Fruit fly (Drosophila melanogaster) whole organism, embryonic: ENCODE results near the gene nst.

ENCODE experiments used
- Bdp1 ChIP-seq: fragments of 200-800 bp; sonication (Bioruptor generic); optimal IDR thresholded peaks from 3 replicates; lab custom pipeline; 2016; ENCODE audit warnings: missing biosample characterization, missing genetic modification characterization
- CG10267 ChIP-seq: fragments of 200-800 bp; sonication (Bioruptor generic); optimal IDR thresholded peaks from 2 replicates; lab custom pipeline; 2018; ENCODE audit warnings: missing biosample characterization, mild to moderate bottlenecking, missing genetic modification characterization, moderate library complexity
- CG10366 ChIP-seq: fragments of 200-800 bp; sonication (Bioruptor generic); IDR thresholded peaks from 2 replicates; pipeline ENCODE4 v1.3.6; 2022; ENCODE audit warnings: missing biosample characterization, missing genetic modification characterization
- CG1233 ChIP-seq: fragments of 200-800 bp; sonication (Bioruptor generic); optimal IDR thresholded peaks from 4 replicates; lab custom pipeline; 2018; ENCODE audit warnings: missing biosample characterization, mild to moderate bottlenecking, missing genetic modification characterization
- CG12744 ChIP-seq: fragments of 200-800 bp; sonication (Bioruptor generic); optimal IDR thresholded peaks from 2 replicates; lab custom pipeline; 2016; ENCODE audit warnings: missing biosample characterization, missing genetic modification characterization
- CG13123 ChIP-seq: fragments of 200-800 bp; sonication (Bioruptor generic); optimal IDR thresholded peaks from 2 replicates; lab custom pipeline; 2016; ENCODE audit warnings: missing biosample characterization, missing genetic modification characterization
- CG14710 ChIP-seq: fragments of 200-800 bp; sonication (Bioruptor generic); optimal IDR thresholded peaks from 3 replicates; lab custom pipeline; 2019; ENCODE audit warnings: missing biosample characterization, mild to moderate bottlenecking, missing genetic modification characterization, moderate library complexity
- CG14965 ChIP-seq: fragments of 200-800 bp; sonication (Bioruptor generic); optimal IDR thresholded peaks from 2 replicates; lab custom pipeline; 2016; ENCODE audit warnings: missing biosample characterization, missing genetic modification characterization, borderline replicate concordance
- CG15269 ChIP-seq: fragments of 200-800 bp; sonication (Bioruptor generic); optimal IDR thresholded peaks from 2 replicates; lab custom pipeline; 2018; ENCODE audit warnings: missing biosample characterization, mild to moderate bottlenecking, missing genetic modification characterization, moderate library complexity
- CG1529 ChIP-seq: fragments of 200-800 bp; sonication (Bioruptor generic); optimal IDR thresholded peaks from 3 replicates; lab custom pipeline; 2018; ENCODE audit warnings: missing biosample characterization, missing genetic modification characterization
- CG15601 ChIP-seq: fragments of 200-800 bp; sonication (Bioruptor generic); optimal IDR thresholded peaks from 3 replicates; lab custom pipeline; 2019; ENCODE audit warnings: missing biosample characterization, mild to moderate bottlenecking, missing genetic modification characterization, moderate library complexity
- CG17385 ChIP-seq: fragments of 200-800 bp; sonication (Bioruptor generic); optimal IDR thresholded peaks from 3 replicates; lab custom pipeline; 2018; ENCODE audit warnings: missing biosample characterization, mild to moderate bottlenecking, missing genetic modification characterization
- CG2202 ChIP-seq: fragments of 200-800 bp; sonication (Bioruptor generic); optimal IDR thresholded peaks from 2 replicates; lab custom pipeline; 2018; ENCODE audit warnings: missing biosample characterization, mild to moderate bottlenecking, missing genetic modification characterization
- CG32767 ChIP-seq: fragments of 200-800 bp; sonication (Bioruptor generic); IDR thresholded peaks from 2 replicates; pipeline ENCODE4 v1.3.6; 2022; ENCODE audit warnings: missing biosample characterization, missing genetic modification characterization
- CG33557 ChIP-seq: fragments of 200-800 bp; sonication (Bioruptor generic); optimal IDR thresholded peaks from 2 replicates; lab custom pipeline; 2019; ENCODE audit warnings: missing biosample characterization, mild to moderate bottlenecking, missing genetic modification characterization, moderate library complexity
- CG6765 ChIP-seq: fragments of 200-800 bp; sonication (Bioruptor generic); optimal IDR thresholded peaks from 3 replicates; lab custom pipeline; 2017; ENCODE audit warnings: missing biosample characterization, mild to moderate bottlenecking, missing genetic modification characterization
- CG7357 ChIP-seq: fragments of 200-800 bp; sonication (Bioruptor generic); IDR thresholded peaks from 3 replicates; pipeline ENCODE4 v1.3.6; 2022; ENCODE audit warnings: missing biosample characterization, missing genetic modification characterization
- CG8944 ChIP-seq: fragments of 200-800 bp; sonication (Bioruptor generic); optimal IDR thresholded peaks from 3 replicates; lab custom pipeline; 2016; ENCODE audit warnings: missing biosample characterization, missing genetic modification characterization
- Camta ChIP-seq: fragments of 200-800 bp; sonication (Bioruptor generic); optimal IDR thresholded peaks from 2 replicates; lab custom pipeline; 2016; ENCODE audit warnings: missing biosample characterization, missing genetic modification characterization
- HLH4C ChIP-seq: fragments of 200-800 bp; sonication (Bioruptor generic); IDR thresholded peaks from 3 replicates; pipeline ENCODE4 v1.3.6; 2022; ENCODE audit warnings: missing biosample characterization, missing genetic modification characterization; ENCODE audit not compliant: partially characterized antibody
- HmgD ChIP-seq: fragments of 200-800 bp; sonication (Bioruptor generic); optimal IDR thresholded peaks from 3 replicates; lab custom pipeline; 2016; ENCODE audit warnings: missing biosample characterization, missing genetic modification characterization
- Hr39 ChIP-seq: fragments of >200 bp; optimal IDR thresholded peaks from 2 replicates; lab custom pipeline; 2017
- Hr51 ChIP-seq, 2 experiments: fragments of 200-800 bp; sonication (Bioruptor generic); optimal IDR thresholded peaks; 2 replicates in 1 of 2; 3 replicates in 1 of 2; lab custom pipeline; 2016 to 2018; ENCODE audit warnings: missing biosample characterization in 2 of 2, missing genetic modification characterization in 2 of 2, mild to moderate bottlenecking in 1 of 2, moderate library complexity in 1 of 2
- Hr78 ChIP-seq, 2 experiments: fragments of 200-800 bp in 1 of 2; fragments of >200 bp in 1 of 2; sonication (Bioruptor generic) in 1 of 2; optimal IDR thresholded peaks; 2 replicates each; lab custom pipeline; 2017 to 2019; ENCODE audit warnings: missing biosample characterization in 2 of 2, missing genetic modification characterization in 2 of 2, mild to moderate bottlenecking in 1 of 2, moderate library complexity in 1 of 2
- MTF-1 ChIP-seq: fragments of 200-800 bp; sonication (Bioruptor generic); optimal IDR thresholded peaks from 2 replicates; lab custom pipeline; 2018; ENCODE audit warnings: missing biosample characterization, mild to moderate bottlenecking, missing genetic modification characterization, borderline replicate concordance
- Med ChIP-seq: fragments of 200-800 bp; sonication (Bioruptor generic); peaks from one replicate; lab custom pipeline; 2016; ENCODE audit warnings: missing biosample characterization, missing genetic modification characterization, mild to moderate bottlenecking, inconsistent platforms, moderate library complexity
- Nf-YB ChIP-seq: fragments of 200-800 bp; sonication (Bioruptor generic); optimal IDR thresholded peaks from 3 replicates; lab custom pipeline; 2019; ENCODE audit warnings: missing biosample characterization, mild to moderate bottlenecking, missing genetic modification characterization, moderate library complexity
- Oaz ChIP-seq: fragments of 200-800 bp; sonication (Bioruptor generic); IDR thresholded peaks from 2 replicates; pipeline ENCODE4 v1.3.6; 2022; ENCODE audit warnings: missing biosample characterization, missing genetic modification characterization
- Sox100B ChIP-seq: fragments of 200-800 bp; sonication (Bioruptor generic); optimal IDR thresholded peaks from 3 replicates; lab custom pipeline; 2018; ENCODE audit warnings: missing biosample characterization, mild to moderate bottlenecking, missing genetic modification characterization
- Sry-β ChIP-seq: fragments of 200-800 bp; sonication (Bioruptor generic); optimal IDR thresholded peaks from 2 replicates; lab custom pipeline; 2018; ENCODE audit warnings: missing biosample characterization, mild to moderate bottlenecking, missing genetic modification characterization, moderate library complexity
- Sry-δ ChIP-seq: fragments of 200-800 bp; sonication (Bioruptor generic); optimal IDR thresholded peaks from 2 replicates; lab custom pipeline; 2016; ENCODE audit warnings: missing biosample characterization, missing genetic modification characterization
- bowl ChIP-seq: fragments of 200-800 bp; sonication (Bioruptor generic); IDR thresholded peaks from 2 replicates; pipeline ENCODE4 v1.3.6; 2022; ENCODE audit warnings: missing biosample characterization, missing genetic modification characterization
- btn ChIP-seq: fragments of 200-800 bp; sonication (Bioruptor generic); optimal IDR thresholded peaks from 2 replicates; lab custom pipeline; 2016; ENCODE audit warnings: missing biosample characterization, missing genetic modification characterization
- cato ChIP-seq: fragments of 200-800 bp; sonication (Bioruptor generic); optimal IDR thresholded peaks from 2 replicates; lab custom pipeline; 2016; ENCODE audit warnings: missing biosample characterization, missing genetic modification characterization, borderline replicate concordance
- chn ChIP-seq: fragments of 200-800 bp; sonication (Bioruptor generic); optimal IDR thresholded peaks from 2 replicates; lab custom pipeline; 2016; ENCODE audit warnings: missing biosample characterization, missing genetic modification characterization
- corto ChIP-seq: fragments of 200-800 bp; sonication (Bioruptor generic); optimal IDR thresholded peaks from 2 replicates; lab custom pipeline; 2016; ENCODE audit warnings: missing biosample characterization, mild to moderate bottlenecking, missing genetic modification characterization, moderate library complexity
- danr ChIP-seq: fragments of 200-800 bp; sonication (Bioruptor generic); IDR thresholded peaks from 2 replicates; pipeline ENCODE4 v1.3.6; 2022; ENCODE audit warnings: missing biosample characterization, missing genetic modification characterization
- dysf ChIP-seq: fragments of 200-800 bp; sonication (Bioruptor generic); IDR thresholded peaks from 3 replicates; pipeline ENCODE4 v1.3.6; 2022; ENCODE audit warnings: missing biosample characterization, missing genetic modification characterization
- gfzf ChIP-seq: fragments of 200-800 bp; sonication (Bioruptor generic); optimal IDR thresholded peaks from 2 replicates; lab custom pipeline; 2016; ENCODE audit warnings: missing biosample characterization, mild to moderate bottlenecking, missing genetic modification characterization, moderate library complexity
- grau ChIP-seq: fragments of 200-800 bp; optimal IDR thresholded peaks from 3 replicates; lab custom pipeline; 2019; ENCODE audit warnings: missing biosample characterization, mild to moderate bottlenecking, missing genetic modification characterization, moderate library complexity
- ken ChIP-seq: fragments of 200-800 bp; sonication (Bioruptor generic); IDR thresholded peaks from 3 replicates; pipeline ENCODE4 v1.3.6; 2022; ENCODE audit warnings: missing biosample characterization, missing genetic modification characterization
- lilli ChIP-seq: fragments of 200-800 bp; sonication (Bioruptor generic); optimal IDR thresholded peaks from 3 replicates; lab custom pipeline; 2016; ENCODE audit warnings: missing biosample characterization, missing genetic modification characterization
- nom ChIP-seq: fragments of 200-800 bp; sonication (Bioruptor generic); optimal IDR thresholded peaks from 2 replicates; lab custom pipeline; 2017; ENCODE audit warnings: missing biosample characterization, missing genetic modification characterization, mild to moderate bottlenecking, moderate library complexity, missing genetic modification reagents
- pros ChIP-seq: fragments of 200-800 bp; sonication (Bioruptor generic); optimal IDR thresholded peaks from 3 replicates; lab custom pipeline; 2019; ENCODE audit warnings: missing biosample characterization, mild to moderate bottlenecking, missing genetic modification characterization, moderate library complexity
- slp2 ChIP-seq: fragments of 200-800 bp; sonication (Bioruptor generic); optimal IDR thresholded peaks from 2 replicates; lab custom pipeline; 2016; ENCODE audit warnings: missing biosample characterization, missing genetic modification characterization
- sr ChIP-seq: fragments of 200-800 bp; sonication (Bioruptor generic); IDR thresholded peaks from 3 replicates; pipeline ENCODE4 v1.3.6; 2022; ENCODE audit warnings: missing biosample characterization, missing genetic modification characterization
- usp ChIP-seq: fragments of >200 bp; optimal IDR thresholded peaks from 2 replicates; lab custom pipeline; 2017; ENCODE audit warnings: missing biosample characterization, missing genetic modification characterization
- vnd ChIP-seq: fragments of 200-800 bp; sonication (Bioruptor generic); IDR thresholded peaks from 3 replicates; pipeline ENCODE4 v1.3.6; 2022; ENCODE audit warnings: missing biosample characterization, missing genetic modification characterization; ENCODE audit not compliant: partially characterized antibody
- wor ChIP-seq: fragments of 200-800 bp; sonication (Bioruptor generic); IDR thresholded peaks from 2 replicates; pipeline ENCODE4 v1.3.6; 2022; ENCODE audit warnings: missing biosample characterization, missing genetic modification characterization

nst gene

DNA sequence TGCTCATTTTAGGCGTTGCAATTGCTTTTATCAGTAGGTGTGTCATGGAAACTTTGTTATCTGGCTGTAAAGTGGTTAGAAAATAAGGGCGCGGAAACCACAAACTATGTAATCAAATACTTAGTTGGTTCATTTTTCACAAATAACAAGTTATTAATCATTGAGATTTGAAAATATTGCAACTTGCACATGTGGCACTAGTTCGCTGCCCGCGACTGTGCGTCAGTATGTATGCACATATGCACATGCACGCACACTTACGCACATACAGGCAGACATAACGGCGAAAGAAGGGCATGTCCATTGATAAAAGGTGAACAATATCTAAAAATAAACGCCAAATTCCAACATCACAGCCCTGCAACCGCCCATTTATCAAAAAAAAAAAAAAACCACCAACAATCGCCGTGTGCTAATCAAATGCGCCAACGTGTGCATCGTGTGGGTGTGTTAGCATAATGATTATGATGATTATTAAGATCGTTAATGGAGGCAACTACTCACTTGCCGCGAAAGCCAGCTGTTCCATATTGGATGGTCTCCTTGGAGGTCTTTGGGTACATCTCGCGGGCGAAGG is 452 bp downstream of the nst start (continued):
- TF ChIP-seq Oaz (GFP tag; lab: Robert Waterston, UW) = 0 out of 2 replicates have a peak, but pooled peaks have one; percentile 13
- TF ChIP-seq CG10267 = peak; percentile 38
- peak; percentile 44 for TF ChIP-seq Sox100B (GFP tag; lab: Kevin White, UChicago)
- peak; percentile 12 for TF ChIP-seq Nf-YB
- peak; percentile 35 for TF ChIP-seq lilli
- peak in 1 of 2 experiments; percentile 53 for TF ChIP-seq Hr78 (GFP tag; optimal IDR thresholded peaks at IDR 0.05; lab: Kevin White, UChicago)
- TF ChIP-seq HmgD (GFP tag; lab: Kevin White, UChicago) = no peak
- no peak for TF ChIP-seq MTF-1 (GFP tag; lab: Kevin White, UChicago)
- peak; percentile 22 for TF ChIP-seq nom (GFP tag; lab: Kevin White, UChicago)
- peak; percentile 14 for TF ChIP-seq Camta (GFP tag; lab: Kevin White, UChicago)
- no peak for TF ChIP-seq usp (GFP tag; lab: Kevin White, UChicago)
- no peak for TF ChIP-seq CG12744 (GFP tag; lab: Kevin White, UChicago)
- TF ChIP-seq CG10366 (GFP tag; lab: Robert Waterston, UW) = peak; percentile 54
- TF ChIP-seq vnd (GFP tag; lab: Robert Waterston, UW) = no peak
- peak; percentile 12 for TF ChIP-seq CG1233 (GFP tag; lab: Kevin White, UChicago)
- no peak for TF ChIP-seq danr (GFP tag; lab: Robert Waterston, UW)
- peak; percentile 46 for TF ChIP-seq CG15269 (tag; lab: Kevin White, UChicago)
- no peak for TF ChIP-seq bowl (GFP tag; lab: Robert Waterston, UW)
- TF ChIP-seq CG7357 (GFP tag; lab: Robert Waterston, UW) = 0 out of 3 replicates have a peak, but pooled peaks have one; percentile 29
- no peak for TF ChIP-seq gfzf
- no peak for TF ChIP-seq Hr39 (lab: Kevin White, UChicago)
- no peak for TF ChIP-seq cato (GFP tag; lab: Kevin White, UChicago)
- 0 out of 2 replicates have a peak, but pooled peaks have one; percentile 25 for TF ChIP-seq wor (GFP tag; lab: Robert Waterston, UW)
- TF ChIP-seq Hr51 (GFP tag; optimal IDR thresholded peaks at IDR 0.05; lab: Kevin White, UChicago) = peak in 1 of 2 experiments; percentile 60
- no peak for TF ChIP-seq chn (GFP tag; lab: Kevin White, UChicago)
- TF ChIP-seq CG13123 (GFP tag; lab: Kevin White, UChicago) = no peak
- TF ChIP-seq CG6765 (GFP tag; lab: Kevin White, UChicago) = no peak
- no peak for TF ChIP-seq btn
- peak; percentile 45 for TF ChIP-seq grau (tag; lab: Kevin White, UChicago)
- no peak for TF ChIP-seq pros (GFP tag; lab: Kevin White, UChicago)
- TF ChIP-seq CG15601 (tag; lab: Kevin White, UChicago) = peak; percentile 44
- peak; percentile 88 for TF ChIP-seq Med (GFP tag; lab: Kevin White, UChicago)
- peak; percentile 53 for TF ChIP-seq CG8944 (GFP tag; lab: Kevin White, UChicago)
- TF ChIP-seq Sry-δ = no peak
- no peak for TF ChIP-seq Bdp1 (GFP tag; lab: Kevin White, UChicago)
- TF ChIP-seq ken (GFP tag; lab: Robert Waterston, UW) = peak; percentile 18; the same call in 1 of the 3 replicates
- peak; percentile 76 for TF ChIP-seq sr (GFP tag; lab: Robert Waterston, UW)
- TF ChIP-seq corto (GFP tag; lab: Kevin White, UChicago) = peak; percentile 62
- TF ChIP-seq CG33557 (GFP tag; lab: Kevin White, UChicago) = peak; percentile 14
- TF ChIP-seq slp2 (GFP tag; lab: Kevin White, UChicago) = peak; percentile 20
- TF ChIP-seq CG1529 (GFP tag; lab: Kevin White, UChicago) = peak; percentile 25
- TF ChIP-seq CG2202 (tag; lab: Kevin White, UChicago) = peak; percentile 11
- TF ChIP-seq CG14965 = no peak
- TF ChIP-seq dysf (GFP tag; lab: Robert Waterston, UW) = peak; percentile 40; the same call in 1 of the 3 replicates
- TF ChIP-seq Sry-β (GFP tag; lab: Kevin White, UChicago) = no peak
- peak; percentile 52 for TF ChIP-seq CG17385 (GFP tag; lab: Kevin White, UChicago)
- TF ChIP-seq HLH4C = no peak
- TF ChIP-seq CG32767 (GFP tag; lab: Robert Waterston, UW) = peak; percentile 58; the same call in 1 of the 2 replicates
- TF ChIP-seq CG14710 (tag; lab: Kevin White, UChicago) = peak; percentile 23
